Worm (Caenorhabditis elegans) whole organism, mixed stage, embryonic: ENCODE results near the gene F59A6.3.
A peak's percentile ranks its signal among the peaks of the same experiment; 100 is the strongest.

Experiments used
- ces-1 ChIP-seq: fragments of 150-350 bp; optimal IDR thresholded peaks from 2 replicates; lab custom pipeline; 2014; ENCODE audit warnings: missing biosample characterization, missing genetic modification reagents, missing genetic modification characterization
- elt-3 ChIP-seq: fragments of 150-350 bp; optimal IDR thresholded peaks from 2 replicates; lab custom pipeline; 2014; ENCODE audit warnings: missing biosample characterization, missing genetic modification characterization
- ztf-11 ChIP-seq: fragments of 150-350 bp; optimal IDR thresholded peaks from 2 replicates; lab custom pipeline; 2014; ENCODE audit warnings: missing biosample characterization, missing genetic modification characterization

DNA sequence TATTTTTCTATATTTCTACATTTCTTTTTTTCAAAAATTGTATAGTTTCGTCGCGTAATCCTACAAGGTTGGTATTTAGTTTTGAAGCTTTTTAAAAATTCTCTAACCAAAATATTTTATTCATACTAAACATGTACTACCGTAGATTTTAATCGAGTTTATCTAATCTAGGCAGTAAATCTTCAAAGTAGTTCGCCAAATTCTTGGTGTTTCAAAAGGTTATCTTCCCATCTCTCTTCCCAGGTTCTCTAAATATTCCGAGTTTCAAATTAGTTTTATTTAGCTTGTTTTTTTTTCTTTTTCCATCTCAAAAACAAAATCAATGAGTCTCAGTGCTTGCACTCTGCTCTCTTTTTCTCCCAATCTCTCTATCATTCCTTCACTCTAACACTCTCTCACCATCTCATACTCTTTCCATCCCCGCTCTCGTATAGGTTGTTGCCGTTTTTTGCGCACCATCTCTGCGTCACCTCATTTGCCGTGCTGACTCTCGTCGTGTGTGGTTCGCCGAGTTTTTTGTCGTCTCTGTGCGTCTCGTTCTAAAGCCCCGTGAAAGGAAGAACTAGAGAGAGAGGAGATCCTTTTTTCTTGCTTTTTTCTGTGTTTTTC lies 8.9 kb downstream of the F59A6.3 start:
- TF ChIP-seq elt-3 = no peak
- peak; percentile 75 for TF ChIP-seq ces-1 (GFP tag; lab: Kevin White, UChicago)
- no peak for TF ChIP-seq ztf-11
